Worm (Caenorhabditis elegans): Measurements from ENCODE around the gene drr-2.
A peak's percentile ranks its signal among the peaks of the same experiment; 100 is the strongest.

DNA sequence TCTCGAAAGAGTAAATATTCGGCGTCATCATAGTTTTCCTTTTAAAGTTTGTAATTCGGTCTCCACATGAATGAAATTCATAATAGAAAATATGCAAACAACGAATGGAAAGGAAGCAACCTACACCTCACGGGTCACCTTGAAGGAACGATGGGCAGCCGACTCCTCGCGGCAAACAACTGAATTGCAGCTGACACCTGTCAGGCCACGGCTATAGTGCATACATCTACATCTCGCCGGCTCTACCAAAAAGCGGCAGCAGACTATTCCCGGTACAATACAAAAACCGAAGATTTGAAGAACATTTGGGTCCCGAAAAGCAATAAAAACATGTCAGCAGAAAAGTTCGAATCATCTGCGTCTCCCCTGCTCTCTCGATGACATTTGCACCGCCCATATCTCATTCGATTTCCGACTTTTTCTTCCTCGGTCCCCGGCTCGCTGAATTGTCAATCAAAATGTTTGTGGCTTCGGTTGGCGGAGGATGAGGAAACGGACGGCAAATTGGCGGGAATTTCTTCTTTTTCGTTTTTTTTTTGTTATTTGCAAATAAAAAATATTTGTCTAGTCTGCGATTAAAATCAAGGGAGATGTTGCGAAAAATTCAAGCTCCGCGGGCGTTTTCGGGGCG, 7.5 kb downstream of the drr-2 start:
- TF ChIP-seq skn-1 (tag; optimal IDR thresholded peaks at IDR 0.05) (no peak), nhr-12 (tag; optimal IDR thresholded peaks at IDR 0.05) (no peak), ceh-16 (tag; optimal IDR thresholded peaks at IDR 0.05) (no peak), fkh-10 (GFP tag; optimal IDR thresholded peaks at IDR 0.05) (peak; percentile 61), elt-3 (tag; optimal IDR thresholded peaks at IDR 0.05) (no peak), tbx-2 (tag; optimal IDR thresholded peaks at IDR 0.05) (no peak), snpc-4 (tag; optimal IDR thresholded peaks at IDR 0.05) (peak; percentile 66), daf-12 (tag; optimal IDR thresholded peaks at IDR 0.05) (no peak)
